Worm (Caenorhabditis elegans): ENCODE measurements around the gene F31F6.2.

DNA sequence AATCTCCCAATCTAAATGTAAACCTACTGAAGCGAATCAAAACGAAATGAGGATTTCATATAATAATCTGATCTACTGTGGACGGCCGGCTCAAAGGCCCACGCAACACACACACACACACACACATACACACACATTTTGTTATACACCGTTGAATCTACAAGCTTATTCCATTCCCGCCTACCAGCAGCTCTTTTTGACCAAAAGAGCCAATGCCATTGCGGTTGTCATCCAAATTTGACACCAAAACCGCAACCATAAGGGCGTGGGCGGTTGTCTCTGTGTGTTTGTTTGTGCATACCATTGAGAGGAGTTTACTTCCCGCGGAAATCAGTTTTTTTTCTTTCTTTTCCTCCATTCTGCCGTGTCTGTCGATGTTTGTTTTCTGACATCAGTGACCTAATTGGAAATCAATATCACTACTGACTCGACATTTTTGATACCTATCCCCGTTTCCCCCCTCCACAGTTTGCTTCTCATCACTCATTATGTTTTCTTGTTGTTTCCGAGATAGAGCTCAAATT is 28.8 kb downstream of the F31F6.2 start:
- no peak for TF ChIP-seq nhr-25 (tag; optimal IDR thresholded peaks at IDR 0.05)
- no peak for TF ChIP-seq snpc-4 (tag; optimal IDR thresholded peaks at IDR 0.05)
- TF ChIP-seq unc-39 (tag; optimal IDR thresholded peaks at IDR 0.05), result no peak
- TF ChIP-seq unc-62 (GFP tag; optimal IDR thresholded peaks at IDR 0.05), result no peak
- TF ChIP-seq lsy-2 (tag; optimal IDR thresholded peaks at IDR 0.05), result no peak
- no peak for TF ChIP-seq lin-39 (tag; optimal IDR thresholded peaks at IDR 0.05)
- no peak for TF ChIP-seq R02D3.7 (tag; optimal IDR thresholded peaks at IDR 0.05)

All from whole organism, L2 larva.